Worm (Caenorhabditis elegans) whole organism, L4 larva: ENCODE measurements around the gene tric-1B.2.
A peak's percentile ranks its signal among the peaks of the same experiment; 100 is the strongest.

Experiments used
- F37D6.2 ChIP-seq: sonication (generic microtip); optimal IDR thresholded peaks from 2 replicates; lab custom pipeline; 2016; ENCODE audit warnings: mild to moderate bottlenecking, missing genetic modification characterization, missing compliant biosample characterization
- F44E2.7 ChIP-seq: fragments of 200-800 bp; sonication (Bioruptor generic); IDR thresholded peaks from 2 replicates; pipeline ENCODE4 v2.1.2; 2022; ENCODE audit warnings: missing genetic modification characterization, missing compliant biosample characterization
- T20F7.1 ChIP-seq: fragments of 200-800 bp; sonication (Bioruptor generic); optimal IDR thresholded peaks from 2 replicates; lab custom pipeline; 2018; ENCODE audit warnings: mild to moderate bottlenecking, missing genetic modification characterization, missing compliant biosample characterization
- Y48G9A.11 ChIP-seq: fragments of 200-800 bp; sonication (Bioruptor generic); IDR thresholded peaks from 2 replicates; pipeline ENCODE4 v1.3.6; 2022; ENCODE audit warnings: missing genetic modification reagents, missing genetic modification characterization, missing compliant biosample characterization
- ama-1 ChIP-seq: fragments of 150-350 bp; optimal IDR thresholded peaks from 2 replicates; lab custom pipeline; 2014; ENCODE audit warnings: inconsistent platforms, mixed read lengths
- ces-1 ChIP-seq: fragments of 150-350 bp; sonication (generic microtip); optimal IDR thresholded peaks from 4 replicates; lab custom pipeline; 2014; ENCODE audit warnings: missing biosample characterization, missing genetic modification reagents, missing genetic modification characterization
- cey-2 ChIP-seq: sonication (generic microtip); optimal IDR thresholded peaks from 3 replicates; lab custom pipeline; 2017; ENCODE audit warnings: missing genetic modification characterization, mild to moderate bottlenecking, missing compliant biosample characterization, antibody characterized with exemption, borderline replicate concordance; ENCODE audit not compliant: insufficient read depth
- daf-16 ChIP-seq, 3 experiments: sonication (generic microtip); optimal IDR thresholded peaks; 2 replicates each; lab custom pipeline; 2016 to 2017; ENCODE audit warnings: missing genetic modification characterization in 3 of 3, missing genetic modification reagents in 3 of 3, mild to moderate bottlenecking in 2 of 3, missing compliant biosample characterization in 2 of 3, missing biosample characterization in 1 of 3, moderate library complexity in 1 of 3
- fkh-10 ChIP-seq: fragments of 150-350 bp; optimal IDR thresholded peaks from 2 replicates; lab custom pipeline; 2014; ENCODE audit warnings: missing biosample characterization, missing genetic modification reagents, missing genetic modification characterization
- fos-1 ChIP-seq: fragments of 150-350 bp; optimal IDR thresholded peaks from 2 replicates; lab custom pipeline; 2014; ENCODE audit warnings: missing biosample characterization, missing genetic modification characterization
- hif-1 ChIP-seq, 2 experiments: sonication (generic microtip); optimal IDR thresholded peaks; 2 replicates each; lab custom pipeline; 2016 to 2017; ENCODE audit warnings: missing compliant biosample characterization in 2 of 2, missing genetic modification characterization in 2 of 2, missing genetic modification reagents in 2 of 2, missing genotype in 2 of 2, mild to moderate bottlenecking in 1 of 2
- lim-7 ChIP-seq: fragments of 200-800 bp; sonication (Bioruptor generic); IDR thresholded peaks from 2 replicates; pipeline ENCODE4 v1.3.6; 2022; ENCODE audit warnings: missing genetic modification characterization, missing compliant biosample characterization
- lin-1 ChIP-seq: fragments of 200-800 bp; sonication (Bioruptor generic); IDR thresholded peaks from 2 replicates; pipeline ENCODE4 v1.3.6; 2022; ENCODE audit warnings: missing genetic modification reagents, missing genetic modification characterization, missing compliant biosample characterization
- lin-38 ChIP-seq: fragments of 200-800 bp; sonication (Bioruptor generic); IDR thresholded peaks from 2 replicates; pipeline ENCODE4 v1.3.6; 2022; ENCODE audit warnings: missing genetic modification reagents, missing genetic modification characterization, missing compliant biosample characterization
- lir-3 ChIP-seq: sonication (generic microtip); optimal IDR thresholded peaks from 2 replicates; lab custom pipeline; 2016; ENCODE audit warnings: mild to moderate bottlenecking, missing genetic modification characterization, missing compliant biosample characterization
- lsy-2 ChIP-seq, 2 experiments: fragments of 150-350 bp in 1 of 2; sonication (generic microtip) in 1 of 2; optimal IDR thresholded peaks; 2 replicates each; lab custom pipeline; 2014 to 2017; ENCODE audit warnings: missing biosample characterization in 2 of 2, missing genetic modification characterization in 2 of 2
- madf-5 ChIP-seq, 2 experiments: fragments of 200-800 bp; sonication (Bioruptor generic); IDR thresholded peaks; 2 replicates each; pipeline ENCODE4 v1.3.6; 2022; ENCODE audit warnings: missing compliant biosample characterization in 2 of 2, missing genetic modification characterization in 2 of 2
- mdt-29 ChIP-seq: fragments of 200-800 bp; sonication (Bioruptor generic); IDR thresholded peaks from 2 replicates; pipeline ENCODE4 v1.3.6; 2022; ENCODE audit warnings: missing genetic modification reagents, missing genetic modification characterization, missing compliant biosample characterization
- mep-1 ChIP-seq: fragments of 150-350 bp; sonication (generic microtip); optimal IDR thresholded peaks from 3 replicates; lab custom pipeline; 2014; ENCODE audit warnings: missing biosample characterization, missing genetic modification characterization
- mes-2 ChIP-seq: sonication (generic microtip); optimal IDR thresholded peaks from 2 replicates; lab custom pipeline; 2016; ENCODE audit warnings: missing genotype, mild to moderate bottlenecking, missing genetic modification characterization, missing compliant biosample characterization; ENCODE audit not compliant: poor library complexity, severe bottlenecking
- nhr-102 ChIP-seq: sonication (generic microtip); optimal IDR thresholded peaks from 2 replicates; lab custom pipeline; 2016; ENCODE audit warnings: mild to moderate bottlenecking, missing genetic modification characterization, moderate library complexity, missing compliant biosample characterization
- nhr-11 ChIP-seq: fragments of 150-350 bp; optimal IDR thresholded peaks from 2 replicates; lab custom pipeline; 2014; ENCODE audit warnings: missing biosample characterization, missing genetic modification characterization
- nhr-237 ChIP-seq: sonication (generic microtip); optimal IDR thresholded peaks from 2 replicates; lab custom pipeline; 2017; ENCODE audit warnings: missing biosample characterization, missing genetic modification characterization
- pha-4 ChIP-seq, 2 experiments: fragments of 150-350 bp in 1 of 2; fragments of 200-800 bp in 1 of 2; sonication (Bioruptor generic) in 1 of 2; IDR thresholded peaks in 1 of 2; optimal IDR thresholded peaks in 1 of 2; 2 replicates each; pipeline versions ENCODE4 v1.3.6 to Lab custom; 2014 to 2022; ENCODE audit warnings: missing genetic modification characterization in 2 of 2, missing genetic modification reagents in 2 of 2, missing biosample characterization in 1 of 2, missing compliant biosample characterization in 1 of 2
- sdz-12 ChIP-seq: fragments of 200-800 bp; sonication (Bioruptor generic); optimal IDR thresholded peaks from 2 replicates; lab custom pipeline; 2018; ENCODE audit warnings: mild to moderate bottlenecking, missing genetic modification characterization, missing compliant biosample characterization
- skn-1 ChIP-seq: fragments of 150-350 bp; optimal IDR thresholded peaks from 2 replicates; lab custom pipeline; 2014; ENCODE audit warnings: missing biosample characterization, missing genetic modification characterization
- snpc-1.2 ChIP-seq: fragments of 200-800 bp; sonication (Bioruptor generic); IDR thresholded peaks from 2 replicates; pipeline ENCODE4 v1.3.6; 2022; ENCODE audit warnings: missing genetic modification reagents, missing genetic modification characterization, missing compliant biosample characterization
- snpc-4 ChIP-seq: fragments of 150-350 bp; optimal IDR thresholded peaks from 2 replicates; lab custom pipeline; 2014; ENCODE audit warnings: missing biosample characterization, missing genetic modification characterization
- tag-97 ChIP-seq: fragments of 200-800 bp; sonication (Bioruptor generic); IDR thresholded peaks from 2 replicates; pipeline ENCODE4 v1.3.6; 2022; ENCODE audit warnings: missing genetic modification characterization, missing compliant biosample characterization
- unc-130 ChIP-seq: sonication (generic microtip); optimal IDR thresholded peaks from 2 replicates; lab custom pipeline; 2016; ENCODE audit warnings: missing genetic modification reagents, missing genetic modification characterization, missing compliant biosample characterization
- unc-39 ChIP-seq: sonication (generic microtip); optimal IDR thresholded peaks from 2 replicates; lab custom pipeline; 2017; ENCODE audit warnings: missing biosample characterization, missing genetic modification characterization
- unc-62 ChIP-seq, 3 experiments: fragments of 150-350 bp in 1 of 3; sonication (generic microtip); optimal IDR thresholded peaks in 2 of 3; peaks in 1 of 3; 1 replicate in 1 of 3; 2 replicates in 2 of 3; lab custom pipeline; 2014 to 2017; ENCODE audit warnings: missing biosample characterization in 3 of 3, missing genetic modification characterization in 3 of 3, missing genetic modification reagents in 3 of 3, missing genotype in 1 of 3
- zfp-2 ChIP-seq: sonication (generic microtip); optimal IDR thresholded peaks from 2 replicates; lab custom pipeline; 2016; ENCODE audit warnings: mild to moderate bottlenecking, missing genetic modification characterization, missing compliant biosample characterization
- zfp-3 ChIP-seq: fragments of 200-800 bp; sonication (Bioruptor generic); conservative IDR thresholded peaks from 2 replicates; pipeline ENCODE4 v1.3.6; 2022; ENCODE audit warnings: missing genetic modification reagents, missing genetic modification characterization, missing compliant biosample characterization
- zip-2 ChIP-seq: fragments of 150-350 bp; optimal IDR thresholded peaks from 2 replicates; lab custom pipeline; 2014; ENCODE audit warnings: missing biosample characterization, missing genetic modification characterization
- ztf-11 ChIP-seq: fragments of 150-350 bp; optimal IDR thresholded peaks from 2 replicates; lab custom pipeline; 2014; ENCODE audit warnings: missing biosample characterization, missing genetic modification characterization
- ztf-7 ChIP-seq: fragments of 150-350 bp; optimal IDR thresholded peaks from 2 replicates; lab custom pipeline; 2014; ENCODE audit warnings: missing biosample characterization, missing genetic modification characterization

Gene tric-1B.2

ce11 chrII:12289085-12289484, 9.9 kb upstream of the tric-1B.2 start, which contains the start of gene Y57A10A.31:
Gene Y57A10A.31, plus strand, starts transcription at chrII:12289385.
- TF ChIP-seq fos-1 (tag; lab: Kevin White, UChicago) (no peak), lin-1 (no peak), zip-2 (tag; lab: Kevin White, UChicago) (no peak), mes-2 (no peak), nhr-237 (tag; lab: Kevin White, UChicago) (no peak), skn-1 (tag; lab: Kevin White, UChicago) (no peak), cey-2 (tag; lab: Kevin White, UChicago) (no peak), lir-3 (tag; lab: Kevin White, UChicago) (no peak), madf-5 (GFP tag; IDR thresholded peaks at IDR 0.05; lab: Robert Waterston, UW) (no peak), daf-16 (GFP tag; optimal IDR thresholded peaks at IDR 0.05; lab: Kevin White, UChicago) (no peak), daf-16 (tag; optimal IDR thresholded peaks at IDR 0.05; lab: Kevin White, UChicago) (no peak), snpc-4 (tag; lab: Kevin White, UChicago) (no peak), ztf-7 (no peak), zfp-2 (tag; lab: Kevin White, UChicago) (no peak), F44E2.7 (GFP tag; lab: Robert Waterston, UW) (no peak), hif-1 (tag; optimal IDR thresholded peaks at IDR 0.05; lab: Kevin White, UChicago) (no peak), nhr-102 (no peak), snpc-1.2 (GFP tag; lab: Robert Waterston, UW) (no peak), mep-1 (tag; lab: Kevin White, UChicago) (no peak), ces-1 (GFP tag; lab: Kevin White, UChicago) (no peak)

DNA sequence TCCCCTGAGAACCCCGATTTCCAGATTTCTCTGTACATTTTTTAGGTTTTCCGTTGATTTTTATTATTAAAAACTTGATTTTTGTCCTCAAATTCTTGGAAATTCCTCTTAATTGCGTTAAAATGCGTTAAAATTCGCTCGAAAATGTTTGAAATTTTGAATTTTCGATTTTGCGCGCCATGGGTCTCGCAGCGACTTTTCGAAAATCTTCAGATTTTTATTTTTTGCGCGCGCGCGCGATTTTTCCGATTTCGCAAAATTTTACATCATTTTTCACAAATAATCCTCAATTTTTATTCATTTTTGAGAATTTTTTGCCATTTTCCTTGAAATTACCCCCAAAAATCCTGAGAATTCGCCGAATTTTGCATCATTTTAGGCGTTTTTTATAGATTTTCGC, 4.9 kb upstream of the tric-1B.2 start:
- no peak for TF ChIP-seq fkh-10 (GFP tag; lab: Kevin White, UChicago)
- no peak for TF ChIP-seq ztf-11 (tag; lab: Kevin White, UChicago)
- TF ChIP-seq ama-1 (lab: Kevin White, UChicago), result no peak
- TF ChIP-seq sdz-12 (GFP tag; lab: Kevin White, UChicago), result no peak
- no peak for TF ChIP-seq unc-39 (tag; lab: Kevin White, UChicago)
- no peak for TF ChIP-seq lim-7 (GFP tag; lab: Robert Waterston, UW)
- no peak for TF ChIP-seq F44E2.7 (GFP tag; lab: Robert Waterston, UW)
- TF ChIP-seq nhr-102, result no peak
- TF ChIP-seq Y48G9A.11 (GFP tag; lab: Robert Waterston, UW), result peak; percentile 84
- peak; percentile 15 for TF ChIP-seq unc-130 (GFP tag; lab: Kevin White, UChicago)
- no peak for TF ChIP-seq zfp-3 (GFP tag; lab: Robert Waterston, UW)
- peak in 1 of 2 experiments; percentile 86 for TF ChIP-seq unc-62 (GFP tag; optimal IDR thresholded peaks at IDR 0.05 in 1 of 2; lab: Kevin White, UChicago)
- TF ChIP-seq unc-62 (tag; optimal IDR thresholded peaks at IDR 0.05; lab: Kevin White, UChicago), result no peak
- TF ChIP-seq pha-4 (GFP tag; IDR thresholded peaks at IDR 0.05; lab: Robert Waterston, UW), result no peak
- TF ChIP-seq pha-4 (tag; optimal IDR thresholded peaks at IDR 0.05; lab: Kevin White, UChicago), result no peak
- no peak for TF ChIP-seq mdt-29 (GFP tag; lab: Robert Waterston, UW)
- TF ChIP-seq F37D6.2 (tag; lab: Kevin White, UChicago), result no peak
- TF ChIP-seq tag-97 (GFP tag; lab: Robert Waterston, UW), result no peak
- no peak for TF ChIP-seq ces-1 (GFP tag; lab: Kevin White, UChicago)
- no peak for TF ChIP-seq mep-1 (tag; lab: Kevin White, UChicago)
- TF ChIP-seq hif-1 (tag; optimal IDR thresholded peaks at IDR 0.05; lab: Kevin White, UChicago), result no peak
- TF ChIP-seq cey-2 (tag; lab: Kevin White, UChicago), result no peak
- TF ChIP-seq lin-38 (GFP tag; lab: Robert Waterston, UW), result peak; percentile 50
- TF ChIP-seq, all 104 proteins: peak for 4

ce11 chrII:12280360-12280759, 1.2 kb upstream of the tric-1B.2 start, which contains the start of gene ife-5:
Gene ife-5, plus strand, starts transcription at chrII:12280660.
- peak; percentile 38; the same call in 1 of the 2 replicates for TF ChIP-seq Y48G9A.11 (GFP tag; lab: Robert Waterston, UW)
- no peak for TF ChIP-seq lsy-2 (tag; optimal IDR thresholded peaks at IDR 0.05; lab: Kevin White, UChicago)
- no peak for TF ChIP-seq nhr-11 (tag; lab: Kevin White, UChicago)
- peak; percentile 10 for TF ChIP-seq T20F7.1 (GFP tag; lab: Kevin White, UChicago)
- TF ChIP-seq, all 104 proteins: peak for 2
